Worm (Caenorhabditis elegans): ENCODE data around the gene C41H7.9.

C41H7.9 gene

DNA sequence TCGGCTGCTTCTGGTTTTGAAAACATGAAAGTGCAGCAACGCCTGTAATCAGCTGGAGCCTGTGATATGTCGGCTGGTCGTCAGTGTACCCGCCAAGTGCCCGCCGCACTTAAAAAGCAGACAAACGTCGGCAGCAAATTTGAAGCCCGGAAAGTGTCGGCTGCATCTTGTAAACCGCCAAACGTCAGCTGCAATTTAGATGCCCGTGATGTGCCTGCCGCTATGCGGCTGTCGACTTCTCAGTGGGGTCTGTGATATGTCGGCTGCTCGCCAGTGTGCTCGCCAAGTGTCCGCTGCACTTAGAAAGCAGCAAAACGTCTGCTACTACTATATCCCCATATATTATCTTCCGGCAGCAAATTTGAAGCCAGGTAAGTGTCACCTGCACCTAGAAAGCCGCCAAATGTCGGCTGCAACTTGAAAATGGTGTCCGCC lies 24.9 kb downstream of the C41H7.9 start:
- no peak for TF ChIP-seq lsy-2 (tag; optimal IDR thresholded peaks at IDR 0.05)
- peak; percentile 3 for TF ChIP-seq lin-13 (GFP tag; optimal IDR thresholded peaks at IDR 0.05)
- TF ChIP-seq nhr-12 (tag; optimal IDR thresholded peaks at IDR 0.05) = no peak
- peak; percentile 22 for TF ChIP-seq Y55F3AM.14 (GFP tag; optimal IDR thresholded peaks at IDR 0.05)
- TF ChIP-seq snpc-4 (tag; optimal IDR thresholded peaks at IDR 0.05) = peak; percentile 52
- no peak for TF ChIP-seq ZK546.5 (tag; optimal IDR thresholded peaks at IDR 0.05)

DNA sequence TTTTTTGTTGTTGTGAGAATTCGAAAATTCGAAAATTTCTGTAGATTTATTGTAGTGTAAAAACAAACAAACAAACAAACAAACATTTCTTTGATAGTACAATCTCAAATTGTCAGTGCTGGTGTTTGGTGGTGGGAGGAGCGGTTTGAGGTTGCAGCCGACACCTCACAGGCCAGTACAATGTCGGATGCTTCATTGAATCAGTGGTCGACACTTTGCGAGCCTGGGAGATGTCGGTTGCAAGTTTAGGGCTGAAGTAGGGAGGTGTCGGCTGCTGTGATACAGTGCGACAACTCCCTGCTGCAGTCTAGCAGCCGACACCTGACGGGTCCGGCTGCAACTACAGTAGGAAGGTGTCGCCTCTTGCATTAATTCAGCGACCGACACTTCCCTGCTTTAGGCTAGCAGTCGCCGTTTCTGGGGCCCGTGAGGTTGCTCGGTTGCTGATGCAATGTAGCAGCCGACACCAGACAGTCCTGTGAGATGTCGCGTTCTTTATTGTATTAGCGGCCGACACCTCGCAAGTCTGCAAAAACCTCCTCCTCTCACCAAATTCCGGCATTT lies 26.0 kb downstream of the C41H7.9 start:
- TF ChIP-seq mdl-1 (tag; optimal IDR thresholded peaks at IDR 0.05) (no peak), R02D3.7 (tag; optimal IDR thresholded peaks at IDR 0.05) (no peak), elt-1 (tag; optimal IDR thresholded peaks at IDR 0.05) (no peak), nhr-23 (tag; optimal IDR thresholded peaks at IDR 0.05) (no peak), lin-39 (tag; optimal IDR thresholded peaks at IDR 0.05) (no peak), alr-1 (tag; optimal IDR thresholded peaks at IDR 0.05) (no peak), unc-55 (GFP tag; optimal IDR thresholded peaks at IDR 0.05) (no peak), fos-1 (tag; optimal IDR thresholded peaks at IDR 0.05) (no peak), sem-4 (tag; optimal IDR thresholded peaks at IDR 0.05) (no peak)

ce11 chrII:2985446-2985845 lies 26.6 kb downstream of the C41H7.9 start:
- no peak for TF ChIP-seq ztf-1 (GFP tag; conservative IDR thresholded peaks at IDR 0.05)
- no peak for TF ChIP-seq snpc-4 (tag; optimal IDR thresholded peaks at IDR 0.05)
- no peak for TF ChIP-seq mab-5 (tag; optimal IDR thresholded peaks at IDR 0.05)
- no peak for TF ChIP-seq nhr-10 (tag; optimal IDR thresholded peaks at IDR 0.05)
- TF ChIP-seq Y55F3AM.14 (GFP tag; optimal IDR thresholded peaks at IDR 0.05) = no peak
- no peak for TF ChIP-seq nhr-129 (tag; optimal IDR thresholded peaks at IDR 0.05)
- no peak for TF ChIP-seq ztf-4 (tag; optimal IDR thresholded peaks at IDR 0.05)
- no peak for TF ChIP-seq sma-3 (GFP tag; optimal IDR thresholded peaks at IDR 0.05)
- no peak for TF ChIP-seq nhr-21 (tag; optimal IDR thresholded peaks at IDR 0.05)
- no peak for TF ChIP-seq R02D3.7 (tag; optimal IDR thresholded peaks at IDR 0.05)
- TF ChIP-seq nhr-11 (tag; optimal IDR thresholded peaks at IDR 0.05) = no peak
- no peak for TF ChIP-seq blmp-1 (tag; optimal IDR thresholded peaks at IDR 0.05; ENCODE audit: insufficient read depth)
- TF ChIP-seq nhr-23 (tag; optimal IDR thresholded peaks at IDR 0.05) = no peak
- no peak for TF ChIP-seq unc-62 (GFP tag; optimal IDR thresholded peaks at IDR 0.05)

DNA sequence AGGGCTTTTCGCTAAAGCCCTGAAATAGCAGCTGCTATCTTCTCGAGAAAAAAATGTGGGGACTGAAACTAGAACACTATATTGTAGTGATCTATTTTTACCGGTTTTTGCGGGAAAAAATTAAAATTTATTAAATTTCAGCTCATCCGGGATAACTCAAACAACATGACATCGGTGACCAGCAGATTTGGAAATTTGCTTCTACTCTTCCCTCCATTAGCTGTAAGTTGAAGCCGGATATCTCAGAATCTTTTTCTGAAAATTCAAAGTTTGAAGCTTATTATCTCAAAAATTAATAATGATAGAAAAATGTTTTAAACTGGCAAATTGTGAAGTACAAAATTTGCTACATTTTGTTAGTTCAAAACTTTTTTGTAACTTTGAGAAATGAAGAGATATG lies 27.6 kb downstream of the C41H7.9 start:
- TF ChIP-seq elt-1 (tag; optimal IDR thresholded peaks at IDR 0.05) = no peak
- TF ChIP-seq nhr-12 (tag; optimal IDR thresholded peaks at IDR 0.05) = no peak
- no peak for TF ChIP-seq sma-9 (GFP tag; optimal IDR thresholded peaks at IDR 0.05)
- TF ChIP-seq sma-9 (tag; optimal IDR thresholded peaks at IDR 0.05) = no peak
- no peak for TF ChIP-seq nhr-237 (tag; optimal IDR thresholded peaks at IDR 0.05)

ce11 chrII:2979061-2979460 lies 33.0 kb downstream of the C41H7.9 start:
- no peak for TF ChIP-seq mbf-1 (tag; optimal IDR thresholded peaks at IDR 0.05)
- TF ChIP-seq ceh-16 (tag; optimal IDR thresholded peaks at IDR 0.05) = no peak
- TF ChIP-seq ama-1 (optimal IDR thresholded peaks at IDR 0.05) = no peak
- TF ChIP-seq ZK546.5 (tag; optimal IDR thresholded peaks at IDR 0.05) = no peak
- TF ChIP-seq unc-55 (GFP tag; optimal IDR thresholded peaks at IDR 0.05) = no peak
- TF ChIP-seq sma-3 (GFP tag; optimal IDR thresholded peaks at IDR 0.05) = no peak
- no peak for TF ChIP-seq nhr-10 (tag; optimal IDR thresholded peaks at IDR 0.05)
- no peak for TF ChIP-seq nhr-25 (tag; optimal IDR thresholded peaks at IDR 0.05)
- TF ChIP-seq mab-5 (tag; optimal IDR thresholded peaks at IDR 0.05) = no peak
- no peak for TF ChIP-seq ceh-82 (tag; optimal IDR thresholded peaks at IDR 0.05)

ce11 chrII:2977652-2978051 lies 34.4 kb downstream of the C41H7.9 start:
- TF ChIP-seq crh-2 (tag; optimal IDR thresholded peaks at IDR 0.05) (no peak), mab-5 (tag; optimal IDR thresholded peaks at IDR 0.05) (no peak), elt-1 (tag; optimal IDR thresholded peaks at IDR 0.05) (no peak), gmeb-1 (tag; optimal IDR thresholded peaks at IDR 0.05) (no peak), blmp-1 (tag; optimal IDR thresholded peaks at IDR 0.05; ENCODE audit: insufficient read depth) (peak; percentile 75)

Data from whole organism, L2 larva.